Worm (Caenorhabditis elegans) whole organism, L1 larva: Measurements from ENCODE around the gene exc-7.

Source experiments
- C16A3.4 ChIP-seq: fragments of 150-350 bp; optimal IDR thresholded peaks from 2 replicates; lab custom pipeline; 2014; ENCODE audit warnings: missing biosample characterization, missing genetic modification characterization
- C34B4.2 ChIP-seq: sonication (generic microtip); optimal IDR thresholded peaks from 2 replicates; lab custom pipeline; 2017; ENCODE audit warnings: mild to moderate bottlenecking, missing genetic modification characterization, missing compliant biosample characterization
- F16B12.6 ChIP-seq: fragments of 150-350 bp; optimal IDR thresholded peaks from 2 replicates; lab custom pipeline; 2014; ENCODE audit warnings: missing biosample characterization, missing genetic modification characterization
- Y116A8C.19 ChIP-seq: sonication (generic microtip); optimal IDR thresholded peaks from 2 replicates; lab custom pipeline; 2016; ENCODE audit warnings: missing compliant biosample characterization, missing genetic modification characterization, borderline replicate concordance
- aha-1 ChIP-seq: fragments of 150-350 bp; optimal IDR thresholded peaks from 2 replicates; lab custom pipeline; 2014; ENCODE audit warnings: missing biosample characterization, missing genetic modification characterization
- blmp-1 ChIP-seq: fragments of 150-350 bp; optimal IDR thresholded peaks from 2 replicates; lab custom pipeline; 2014; ENCODE audit warnings: missing biosample characterization, missing genetic modification characterization
- ceh-82 ChIP-seq, 3 experiments: fragments of 150-350 bp in 1 of 3; sonication (generic microtip) in 2 of 3; optimal IDR thresholded peaks; 2 replicates each; lab custom pipeline; 2014 to 2017; ENCODE audit warnings: missing biosample characterization in 3 of 3, missing genetic modification characterization in 3 of 3
- ceh-88 ChIP-seq: fragments of 200-800 bp; sonication (Bioruptor generic); IDR thresholded peaks from 2 replicates; pipeline ENCODE4 v1.3.6; 2022; ENCODE audit warnings: missing genetic modification characterization, missing compliant biosample characterization
- dpl-1 ChIP-seq, 3 experiments: fragments of 150-350 bp in 2 of 3; sonication (generic microtip) in 1 of 3; optimal IDR thresholded peaks; 2 replicates each; lab custom pipeline; 2014 to 2017; ENCODE audit warnings: missing biosample characterization in 3 of 3, missing genetic modification characterization in 3 of 3, missing genetic modification reagents in 3 of 3
- dsc-1 ChIP-seq: sonication (generic microtip); optimal IDR thresholded peaks from 2 replicates; lab custom pipeline; 2016; ENCODE audit warnings: mild to moderate bottlenecking, missing genetic modification characterization, missing compliant biosample characterization
- efl-1 ChIP-seq, 4 experiments: fragments of 150-350 bp; optimal IDR thresholded peaks in 3 of 4; peaks in 1 of 4; 1 replicate in 1 of 4; 2 replicates in 3 of 4; lab custom pipeline; 2014; ENCODE audit warnings: missing biosample characterization in 2 of 4, missing genetic modification characterization in 2 of 4, missing genetic modification reagents in 2 of 4
- egl-13 ChIP-seq: sonication (generic microtip); optimal IDR thresholded peaks from 2 replicates; lab custom pipeline; 2016; ENCODE audit warnings: missing genotype, missing genetic modification reagents, missing genetic modification characterization, missing compliant biosample characterization
- egl-27 ChIP-seq, 2 experiments: fragments of 150-350 bp in 1 of 2; sonication (generic microtip); optimal IDR thresholded peaks; 3 replicates each; lab custom pipeline; 2017 to 2018; ENCODE audit warnings: missing biosample characterization in 2 of 2, missing genetic modification characterization in 2 of 2, missing genetic modification reagents in 2 of 2
- elt-2 ChIP-seq: sonication (generic microtip); optimal IDR thresholded peaks from 2 replicates; lab custom pipeline; 2016; ENCODE audit warnings: missing genetic modification characterization, mild to moderate bottlenecking, inconsistent platforms, missing compliant biosample characterization, missing genetic modification reagents
- elt-3 ChIP-seq, 6 experiments: fragments of 150-350 bp in 1 of 6; sonication (generic microtip); optimal IDR thresholded peaks; 2 replicates each; lab custom pipeline; 2017 to 2018; ENCODE audit warnings: missing biosample characterization in 6 of 6, missing genetic modification characterization in 6 of 6, inconsistent platforms in 1 of 6
- ets-5 ChIP-seq: fragments of 200-800 bp; sonication (Bioruptor generic); IDR thresholded peaks from 2 replicates; pipeline ENCODE4 v1.3.6; 2022; ENCODE audit warnings: missing genetic modification characterization, missing compliant biosample characterization
- fkh-4 ChIP-seq: sonication (generic microtip); optimal IDR thresholded peaks from 2 replicates; lab custom pipeline; 2016; ENCODE audit warnings: missing compliant biosample characterization, missing genetic modification characterization, borderline replicate concordance
- fkh-8 ChIP-seq: sonication (generic microtip); optimal IDR thresholded peaks from 2 replicates; lab custom pipeline; 2016; ENCODE audit warnings: mild to moderate bottlenecking, missing genetic modification characterization, missing compliant biosample characterization
- grh-1 ChIP-seq: fragments of 200-800 bp; sonication (Bioruptor generic); IDR thresholded peaks from 2 replicates; pipeline ENCODE4 v1.3.6; 2022; ENCODE audit warnings: missing genetic modification reagents, missing genetic modification characterization, missing compliant biosample characterization
- hlh-17 ChIP-seq: fragments of 200-800 bp; sonication (Bioruptor generic); optimal IDR thresholded peaks from 2 replicates; lab custom pipeline; 2018; ENCODE audit warnings: missing genetic modification characterization, mild to moderate bottlenecking, missing compliant biosample characterization, moderate library complexity, borderline replicate concordance
- irx-1 ChIP-seq: sonication (generic microtip); optimal IDR thresholded peaks from 2 replicates; lab custom pipeline; 2016; ENCODE audit warnings: missing genetic modification characterization, missing compliant biosample characterization
- jun-1 ChIP-seq: fragments of 150-350 bp; optimal IDR thresholded peaks from 2 replicates; lab custom pipeline; 2014; ENCODE audit warnings: missing biosample characterization, missing genetic modification reagents, missing genetic modification characterization
- lin-14 ChIP-seq: fragments of 200-800 bp; sonication (Bioruptor generic); optimal IDR thresholded peaks from 2 replicates; lab custom pipeline; 2018; ENCODE audit warnings: mild to moderate bottlenecking, missing genetic modification characterization, moderate library complexity, missing compliant biosample characterization
- lin-15B ChIP-seq: fragments of 150-350 bp; sonication (generic microtip); optimal IDR thresholded peaks from 3 replicates; lab custom pipeline; 2014; ENCODE audit warnings: missing biosample characterization, missing genetic modification characterization
- lin-35 ChIP-seq, 2 experiments: fragments of 150-350 bp; optimal IDR thresholded peaks; 2 replicates each; lab custom pipeline; 2014; ENCODE audit warnings: missing biosample characterization in 2 of 2, missing genetic modification characterization in 2 of 2, missing genetic modification reagents in 2 of 2
- lsy-2 ChIP-seq, 2 experiments: fragments of 150-350 bp; optimal IDR thresholded peaks; 2 replicates each; lab custom pipeline; 2014; ENCODE audit warnings: missing biosample characterization in 2 of 2, missing genetic modification characterization in 2 of 2
- mep-1 ChIP-seq: fragments of 150-350 bp; optimal IDR thresholded peaks from 2 replicates; lab custom pipeline; 2014; ENCODE audit warnings: missing biosample characterization, missing genetic modification characterization
- nhr-11 ChIP-seq: fragments of 150-350 bp; optimal IDR thresholded peaks from 2 replicates; lab custom pipeline; 2014; ENCODE audit warnings: missing biosample characterization, missing genetic modification characterization
- nhr-19 ChIP-seq: fragments of 200-800 bp; sonication (Bioruptor generic); conservative IDR thresholded peaks from 2 replicates; pipeline ENCODE4 v1.3.6; 2022; ENCODE audit warnings: missing genetic modification characterization, missing compliant biosample characterization
- nhr-20 ChIP-seq: sonication (generic microtip); optimal IDR thresholded peaks from 2 replicates; lab custom pipeline; 2016; ENCODE audit warnings: mild to moderate bottlenecking, missing genetic modification characterization, missing compliant biosample characterization
- nhr-47 ChIP-seq: sonication (generic microtip); optimal IDR thresholded peaks from 2 replicates; lab custom pipeline; 2016; ENCODE audit warnings: mild to moderate bottlenecking, missing genetic modification characterization, moderate library complexity, missing compliant biosample characterization
- nhr-85 ChIP-seq: sonication (generic microtip); peaks from one replicate; lab custom pipeline; 2016; ENCODE audit warnings: missing genetic modification characterization, inconsistent platforms, missing compliant biosample characterization
- nhr-90 ChIP-seq: sonication (generic microtip); optimal IDR thresholded peaks from 2 replicates; lab custom pipeline; 2016; ENCODE audit warnings: mild to moderate bottlenecking, missing genetic modification characterization, missing compliant biosample characterization; ENCODE audit not compliant: poor library complexity
- pag-3 ChIP-seq: sonication (generic microtip); optimal IDR thresholded peaks from 2 replicates; lab custom pipeline; 2017; ENCODE audit warnings: missing genetic modification characterization, mild to moderate bottlenecking, missing compliant biosample characterization, antibody characterized with exemption, borderline replicate concordance; ENCODE audit not compliant: insufficient read depth
- pax-3 ChIP-seq: fragments of 200-800 bp; sonication (Bioruptor generic); optimal IDR thresholded peaks from 2 replicates; lab custom pipeline; 2018; ENCODE audit warnings: mild to moderate bottlenecking, missing genetic modification characterization, moderate library complexity, missing compliant biosample characterization
- rnt-1 ChIP-seq: sonication (generic microtip); optimal IDR thresholded peaks from 2 replicates; lab custom pipeline; 2016; ENCODE audit warnings: mild to moderate bottlenecking, missing genetic modification characterization, moderate library complexity, missing compliant biosample characterization
- skn-1 ChIP-seq: fragments of 150-350 bp; optimal IDR thresholded peaks from 2 replicates; lab custom pipeline; 2014; ENCODE audit warnings: missing biosample characterization, missing genetic modification characterization
- snpc-4 ChIP-seq: fragments of 150-350 bp; optimal IDR thresholded peaks from 2 replicates; lab custom pipeline; 2014; ENCODE audit warnings: missing biosample characterization, missing genetic modification characterization
- snu-23 ChIP-seq: sonication (generic microtip); optimal IDR thresholded peaks from 2 replicates; lab custom pipeline; 2016; ENCODE audit warnings: missing genetic modification characterization, missing compliant biosample characterization
- sox-4 ChIP-seq: sonication (generic microtip); optimal IDR thresholded peaks from 2 replicates; lab custom pipeline; 2016; ENCODE audit warnings: missing genetic modification characterization, missing compliant biosample characterization
- sptf-1 ChIP-seq: fragments of 150-350 bp; optimal IDR thresholded peaks from 2 replicates; lab custom pipeline; 2014; ENCODE audit warnings: missing biosample characterization, missing genetic modification characterization
- sup-37 ChIP-seq: fragments of 200-800 bp; sonication (Bioruptor generic); optimal IDR thresholded peaks from 2 replicates; lab custom pipeline; 2018; ENCODE audit warnings: mild to moderate bottlenecking, missing genetic modification characterization, missing compliant biosample characterization
- swsn-7 ChIP-seq: sonication (generic microtip); optimal IDR thresholded peaks from 2 replicates; lab custom pipeline; 2016; ENCODE audit warnings: missing genetic modification characterization, missing compliant biosample characterization
- tbx-2 ChIP-seq: sonication (generic microtip); optimal IDR thresholded peaks from 2 replicates; lab custom pipeline; 2016; ENCODE audit warnings: missing genetic modification characterization, missing compliant biosample characterization
- tlp-1 ChIP-seq: fragments of 150-350 bp; optimal IDR thresholded peaks from 2 replicates; lab custom pipeline; 2014; ENCODE audit warnings: missing biosample characterization, missing genetic modification characterization
- unc-130 ChIP-seq: fragments of 150-350 bp; optimal IDR thresholded peaks from 2 replicates; lab custom pipeline; 2017; ENCODE audit warnings: missing biosample characterization, missing genetic modification characterization, inconsistent platforms
- unc-62 ChIP-seq: fragments of 150-350 bp; optimal IDR thresholded peaks from 2 replicates; lab custom pipeline; 2014; ENCODE audit warnings: missing biosample characterization, missing genetic modification reagents, missing genetic modification characterization
- vab-15 ChIP-seq: sonication (generic microtip); optimal IDR thresholded peaks from 2 replicates; lab custom pipeline; 2017; ENCODE audit warnings: missing genotype, mild to moderate bottlenecking, missing genetic modification characterization, missing compliant biosample characterization
- zag-1 ChIP-seq: fragments of 150-350 bp; optimal IDR thresholded peaks from 2 replicates; lab custom pipeline; 2014; ENCODE audit warnings: missing biosample characterization, missing genetic modification characterization
- ztf-4 ChIP-seq: fragments of 150-350 bp; optimal IDR thresholded peaks from 2 replicates; lab custom pipeline; 2014; ENCODE audit warnings: missing biosample characterization, missing genetic modification characterization

exc-7 gene

DNA sequence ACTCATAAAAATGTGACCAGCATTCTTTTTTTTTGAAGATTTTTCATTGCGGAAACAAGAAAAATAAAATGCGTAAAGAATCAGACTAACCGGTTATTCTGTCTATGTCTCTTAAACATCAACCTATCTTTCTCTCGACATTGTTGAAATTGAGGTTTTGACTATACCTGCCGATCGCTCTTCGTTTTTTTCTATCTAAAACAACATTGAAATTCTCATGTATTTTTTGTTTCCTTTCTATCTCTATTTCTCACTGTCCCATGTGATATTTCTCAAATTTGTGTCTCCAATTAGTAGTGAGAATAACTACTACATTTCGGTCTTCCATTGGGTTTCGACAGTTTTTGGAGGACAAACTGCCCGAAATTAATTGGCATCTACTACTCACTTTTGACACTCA, 14.9 kb upstream of the exc-7 start (continued):
- TF ChIP-seq pag-3 (tag; lab: Kevin White, UChicago) (no peak), nhr-90 (tag; lab: Kevin White, UChicago) (no peak), vab-15 (tag; lab: Kevin White, UChicago) (no peak), irx-1 (no peak), lin-15B (tag; lab: Kevin White, UChicago) (no peak), C34B4.2 (no peak), lsy-2 (tag; optimal IDR thresholded peaks at IDR 0.05; lab: Kevin White, UChicago) (peak; percentile 22 to 36), sptf-1 (tag; lab: Kevin White, UChicago) (no peak), blmp-1 (peak; percentile 15), F16B12.6 (tag; lab: Kevin White, UChicago) (no peak), tlp-1 (tag; lab: Kevin White, UChicago) (no peak), dpl-1 (GFP tag; optimal IDR thresholded peaks at IDR 0.05; lab: Kevin White, UChicago) (no peak), aha-1 (tag; lab: Kevin White, UChicago) (no peak), sup-37 (GFP tag; lab: Kevin White, UChicago) (no peak), sox-4 (tag; lab: Kevin White, UChicago) (no peak), hlh-17 (GFP tag; lab: Kevin White, UChicago) (no peak), elt-2 (tag; lab: Kevin White, UChicago) (no peak), dsc-1 (tag; lab: Kevin White, UChicago) (no peak), rnt-1 (tag; lab: Kevin White, UChicago) (no peak), snpc-4 (tag; lab: Kevin White, UChicago) (no peak), ceh-82 (tag; optimal IDR thresholded peaks at IDR 0.05; lab: Kevin White, UChicago) (no peak), C16A3.4 (no peak), tbx-2 (peak; percentile 12), lin-14 (GFP tag; lab: Kevin White, UChicago) (peak; percentile 72), zag-1 (no peak), nhr-19 (GFP tag; lab: Robert Waterston, UW) (no peak), jun-1 (tag; lab: Kevin White, UChicago) (no peak), pax-3 (no peak), grh-1 (GFP tag; lab: Robert Waterston, UW) (peak; percentile 73), nhr-11 (tag; lab: Kevin White, UChicago) (no peak), unc-62 (GFP tag; lab: Kevin White, UChicago) (no peak), egl-27 (tag; optimal IDR thresholded peaks at IDR 0.05; lab: Kevin White, UChicago) (no peak), swsn-7 (no peak), lin-35 (GFP tag; optimal IDR thresholded peaks at IDR 0.05; lab: Kevin White, UChicago) (peak in 1 of 2 experiments; percentile 36), ztf-4 (no peak), nhr-47 (no peak), fkh-8 (tag; lab: Kevin White, UChicago) (no peak), nhr-85 (tag; lab: Kevin White, UChicago) (peak; percentile 94), unc-130 (no peak), skn-1 (tag; lab: Kevin White, UChicago) (no peak), fkh-4 (tag; lab: Kevin White, UChicago) (no peak)

DNA sequence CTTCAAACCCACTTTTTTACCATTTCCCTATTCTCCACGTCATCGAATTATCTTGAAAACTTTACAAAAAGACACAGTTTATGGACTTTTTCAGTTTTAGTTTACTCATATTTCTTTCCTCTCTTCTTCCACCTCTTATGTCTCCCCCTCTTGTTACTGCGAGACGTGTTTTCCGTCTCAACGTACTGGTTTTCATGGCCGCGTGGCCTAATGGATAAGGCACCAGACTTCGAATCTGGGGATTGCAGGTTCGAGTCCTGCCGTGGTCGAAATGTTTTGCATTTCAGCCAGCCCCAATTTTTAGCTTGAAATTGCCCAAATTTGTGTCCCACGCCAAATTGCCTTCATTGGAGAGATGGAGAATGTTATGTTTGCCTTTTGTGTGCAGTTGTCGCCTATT, 9.7 kb upstream of the exc-7 start:
- TF ChIP-seq mep-1 (tag; lab: Kevin White, UChicago), result peak; percentile 36
- TF ChIP-seq ets-5 (GFP tag; lab: Robert Waterston, UW), result no peak
- TF ChIP-seq elt-3 (tag; optimal IDR thresholded peaks at IDR 0.05; lab: Kevin White, UChicago), result peak in 1 of 6 experiments; percentile 17
- no peak for TF ChIP-seq grh-1 (GFP tag; lab: Robert Waterston, UW)
- peak in 2 of 3 experiments; percentile 6 to 27 for TF ChIP-seq dpl-1 (GFP tag; optimal IDR thresholded peaks at IDR 0.05; lab: Kevin White, UChicago)
- no peak for TF ChIP-seq sup-37 (GFP tag; lab: Kevin White, UChicago)
- no peak for TF ChIP-seq Y116A8C.19 (tag; lab: Kevin White, UChicago)
- peak; percentile 26 for TF ChIP-seq swsn-7
- peak; percentile 53 for TF ChIP-seq snu-23
- peak; percentile 86 for TF ChIP-seq nhr-85 (tag; lab: Kevin White, UChicago)
- 0 out of 2 replicates have a peak, but pooled peaks have one; percentile 25 for TF ChIP-seq nhr-19 (GFP tag; lab: Robert Waterston, UW)
- TF ChIP-seq lin-14 (GFP tag; lab: Kevin White, UChicago), result peak; percentile 50
- TF ChIP-seq ceh-88, result no peak
- TF ChIP-seq egl-13 (tag; lab: Kevin White, UChicago), result no peak
- TF ChIP-seq jun-1 (tag; lab: Kevin White, UChicago), result peak; percentile 6
- TF ChIP-seq rnt-1 (tag; lab: Kevin White, UChicago), result peak; percentile 56
- TF ChIP-seq efl-1 (optimal IDR thresholded peaks at IDR 0.05; lab: Kevin White, UChicago), result peak; percentile 21 to 28
- TF ChIP-seq efl-1 (GFP tag; optimal IDR thresholded peaks at IDR 0.05 in 1 of 2; lab: Kevin White, UChicago), result peak; percentile 4 to 95
- TF ChIP-seq fkh-8 (tag; lab: Kevin White, UChicago), result peak; percentile 54
- TF ChIP-seq dsc-1 (tag; lab: Kevin White, UChicago), result peak; percentile 23
- TF ChIP-seq nhr-20 (tag; lab: Kevin White, UChicago), result peak; percentile 46
- TF ChIP-seq unc-62 (GFP tag; lab: Kevin White, UChicago), result no peak
